Worm (Caenorhabditis elegans) whole organism, young adult: ENCODE results near the gene pho-13.

Experiments used
- atf-7 ChIP-seq: sonication (generic microtip); optimal IDR thresholded peaks from 2 replicates; lab custom pipeline; 2017; ENCODE audit warnings: mild to moderate bottlenecking, missing genetic modification characterization, missing compliant biosample characterization
- dpl-1 ChIP-seq: fragments of 150-350 bp; optimal IDR thresholded peaks from 2 replicates; lab custom pipeline; 2014; ENCODE audit warnings: missing biosample characterization, missing genetic modification reagents, missing genetic modification characterization
- ets-4 ChIP-seq: fragments of 200-800 bp; sonication (Bioruptor generic); optimal IDR thresholded peaks from 2 replicates; lab custom pipeline; 2018; ENCODE audit warnings: mild to moderate bottlenecking, missing genetic modification characterization, missing compliant biosample characterization
- lin-35 ChIP-seq, 3 experiments: fragments of 150-350 bp in 2 of 3; sonication (generic microtip) in 1 of 3; optimal IDR thresholded peaks; 2 replicates each; lab custom pipeline; 2014 to 2018; ENCODE audit warnings: missing biosample characterization in 3 of 3, missing genetic modification characterization in 3 of 3, missing genetic modification reagents in 3 of 3
- nfya-1 ChIP-seq: sonication (generic microtip); optimal IDR thresholded peaks from 2 replicates; lab custom pipeline; 2017; ENCODE audit warnings: antibody characterized with exemption, missing compliant biosample characterization, missing genetic modification characterization, borderline replicate concordance; ENCODE audit not compliant: insufficient read depth
- nfyb-1 ChIP-seq: fragments of 200-800 bp; sonication (Bioruptor generic); IDR thresholded peaks from 2 replicates; pipeline ENCODE4 v1.3.6; 2022; ENCODE audit warnings: missing genetic modification reagents, missing genetic modification characterization, missing compliant biosample characterization
- zfh-2 ChIP-seq: fragments of 200-800 bp; sonication (Bioruptor generic); conservative IDR thresholded peaks from 2 replicates; pipeline ENCODE4 v1.3.6; 2022; ENCODE audit warnings: missing genetic modification reagents, missing genetic modification characterization, missing compliant biosample characterization
- ztf-3 ChIP-seq: fragments of 200-800 bp; sonication (Bioruptor generic); optimal IDR thresholded peaks from 2 replicates; lab custom pipeline; 2018; ENCODE audit warnings: mild to moderate bottlenecking, missing genetic modification characterization, missing compliant biosample characterization

ce11 chrII:8755270-8755669 lies 51.6 kb downstream of the pho-13 start, which contains the start of gene K08F8.7:
- TF ChIP-seq ets-4 (GFP tag; lab: Kevin White, UChicago) = no peak
- no peak for TF ChIP-seq nfyb-1 (GFP tag; lab: Robert Waterston, UW)
- no peak for TF ChIP-seq atf-7 (tag; lab: Kevin White, UChicago)
- no peak for TF ChIP-seq lin-35 (GFP tag; optimal IDR thresholded peaks at IDR 0.05; lab: Kevin White, UChicago)
- no peak for TF ChIP-seq ztf-3 (GFP tag; lab: Kevin White, UChicago)
- TF ChIP-seq dpl-1 (GFP tag; lab: Kevin White, UChicago) = no peak
- no peak for TF ChIP-seq nfya-1 (tag; lab: Kevin White, UChicago)
- TF ChIP-seq zfh-2 (GFP tag; lab: Robert Waterston, UW) = no peak
